Worm (Caenorhabditis elegans): ENCODE measurements around the gene blos-4.

The blos-4 gene

DNA sequence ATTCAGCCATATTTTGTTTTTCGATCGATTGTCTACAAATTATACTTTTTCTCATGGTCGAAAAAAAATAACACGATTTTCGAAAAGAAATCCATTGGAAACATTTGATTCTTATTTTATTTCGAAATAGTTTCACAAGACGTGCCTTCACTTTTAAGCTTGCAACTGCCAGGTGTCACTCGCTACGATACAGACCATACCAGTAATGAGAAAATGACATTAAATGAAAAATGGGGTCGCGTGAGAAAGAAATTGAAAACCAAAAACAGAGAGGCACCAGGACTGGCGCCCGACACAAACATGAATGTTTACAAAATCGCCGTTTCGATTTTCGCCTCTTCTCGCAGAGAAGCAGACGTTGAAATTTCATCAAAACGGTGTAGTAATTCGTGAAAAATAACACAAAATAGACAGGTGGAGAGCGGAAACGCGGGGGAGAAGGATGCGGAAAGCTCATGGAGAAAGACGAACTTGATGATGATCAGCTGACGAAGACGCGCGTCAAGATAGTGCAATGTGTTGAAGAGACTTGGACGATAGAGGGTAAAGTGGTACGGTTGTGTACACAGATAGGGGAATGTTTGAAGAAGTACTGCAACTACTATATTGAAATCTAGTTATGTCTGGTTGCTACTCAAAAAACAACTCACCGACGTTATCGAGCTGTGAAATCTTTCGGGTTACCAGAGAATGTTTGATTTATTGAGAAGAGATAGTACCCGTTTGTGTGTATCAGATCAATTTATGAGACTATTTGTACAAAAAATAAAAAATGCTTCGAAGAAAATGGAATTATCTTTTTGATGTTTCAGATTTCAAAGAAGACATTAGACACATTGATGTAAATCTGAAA, 8.7 kb upstream of the blos-4 start (continued):
- no peak for TF ChIP-seq egl-13 (tag; optimal IDR thresholded peaks at IDR 0.05)
- no peak for TF ChIP-seq nhr-237 (tag; optimal IDR thresholded peaks at IDR 0.05)
- no peak for TF ChIP-seq zag-1 (tag; optimal IDR thresholded peaks at IDR 0.05)
- no peak for TF ChIP-seq mep-1 (tag; optimal IDR thresholded peaks at IDR 0.05)
- peak; percentile 83 for TF ChIP-seq nhr-85 (tag)

DNA sequence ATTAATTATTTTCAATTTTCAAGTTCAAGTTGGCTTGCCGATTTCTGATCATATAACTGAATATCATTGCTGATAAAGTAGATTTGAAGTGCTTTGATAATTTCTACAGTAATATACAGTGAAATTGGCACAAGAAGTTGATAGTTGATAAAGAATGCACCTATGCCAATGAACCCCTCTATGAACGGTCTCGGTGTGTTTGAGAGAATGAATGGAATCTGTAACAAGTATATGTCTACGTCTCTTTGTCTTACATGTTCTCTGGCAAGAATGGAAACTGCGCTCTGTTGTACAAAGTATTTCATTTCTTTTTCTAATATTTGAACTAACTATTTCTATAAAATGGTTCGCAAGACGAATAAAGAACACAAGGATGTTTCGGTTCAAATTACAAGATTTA, 3.3 kb upstream of the blos-4 start, which contains the start of gene T24H7.8:
Gene T24H7.8 (plus strand): TSS at position 301 of the 400 bp plus-strand sequence.
- no peak for TF ChIP-seq elt-2 (tag; optimal IDR thresholded peaks at IDR 0.05)
- no peak for TF ChIP-seq C34B4.2 (tag; optimal IDR thresholded peaks at IDR 0.05)

DNA sequence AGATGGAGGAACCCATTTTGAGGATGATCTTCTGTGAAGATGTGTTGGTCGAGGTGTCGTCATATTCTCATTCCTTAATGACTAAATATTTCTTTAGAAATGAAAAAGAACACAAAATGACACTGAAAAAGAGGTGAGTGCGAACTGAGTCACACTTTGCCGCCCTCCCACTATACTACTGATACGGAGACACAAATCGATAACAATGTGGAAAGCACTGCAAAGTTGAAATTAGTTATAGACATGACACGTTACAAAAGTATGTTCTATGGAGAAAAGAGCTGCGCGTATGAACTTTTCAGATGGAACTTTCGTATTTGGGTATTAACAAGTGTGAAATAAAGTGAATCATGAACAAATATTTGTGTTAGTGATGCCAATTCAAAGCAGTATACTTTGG, 878 bp upstream of the blos-4 start, which contains the start of gene tat-4:
Gene tat-4 (minus strand): TSS at position 117 of the 400 bp plus-strand sequence.
- TF ChIP-seq ztf-11 (tag; optimal IDR thresholded peaks at IDR 0.05) (no peak), lin-35 (GFP tag; optimal IDR thresholded peaks at IDR 0.05) (peak in 1 of 2 experiments; percentile 26), egl-13 (tag; optimal IDR thresholded peaks at IDR 0.05) (no peak), hlh-4 (tag; optimal IDR thresholded peaks at IDR 0.05) (no peak), mab-9 (GFP tag; IDR thresholded peaks at IDR 0.05) (no peak), nhr-90 (tag; optimal IDR thresholded peaks at IDR 0.05; ENCODE audit: poor library complexity) (no peak)

DNA sequence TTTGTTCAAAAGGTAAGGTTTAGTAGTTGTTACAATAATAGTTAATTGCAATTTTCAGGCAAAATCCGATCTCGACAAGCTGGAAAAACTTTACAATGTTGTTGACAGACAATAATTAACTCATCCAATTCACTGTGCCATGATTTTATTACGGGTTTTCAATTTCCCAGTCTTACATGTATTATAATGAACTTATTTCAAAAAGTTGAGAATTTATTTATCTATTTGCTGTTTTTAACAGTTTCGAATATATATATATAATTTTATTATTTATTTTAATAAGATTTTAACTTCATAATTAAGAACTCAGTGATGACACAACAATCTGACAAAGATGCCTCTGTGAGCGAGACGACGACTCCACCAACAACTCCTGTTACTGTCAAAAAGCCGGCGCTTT, 1.0 kb downstream of the blos-4 start, which contains the start of gene lelo-1:
Gene lelo-1 (plus strand): TSS at position 301 of the 400 bp plus-strand sequence.
- TF ChIP-seq lin-35 (GFP tag; optimal IDR thresholded peaks at IDR 0.05): no peak
- TF ChIP-seq ces-1 (GFP tag; optimal IDR thresholded peaks at IDR 0.05): no peak
- TF ChIP-seq efl-1 (optimal IDR thresholded peaks at IDR 0.05): no peak
- TF ChIP-seq efl-1 (GFP tag; optimal IDR thresholded peaks at IDR 0.05 in 1 of 2): peak in 1 of 2 experiments; percentile 30

ce11 chrII:6247011-6247410, 2.0 kb downstream of the blos-4 start, which contains the start of gene T24H7.2:
T24H7.2 (plus strand) TSS chrII:6247311.
- TF ChIP-seq ces-1 (GFP tag; optimal IDR thresholded peaks at IDR 0.05): no peak
- TF ChIP-seq xbp-1 (tag; optimal IDR thresholded peaks at IDR 0.05): no peak
- TF ChIP-seq fkh-8 (tag; optimal IDR thresholded peaks at IDR 0.05): no peak
- TF ChIP-seq nhr-237 (tag; optimal IDR thresholded peaks at IDR 0.05): no peak
- TF ChIP-seq zip-4 (GFP tag; optimal IDR thresholded peaks at IDR 0.05): no peak
- TF ChIP-seq nhr-71 (tag; optimal IDR thresholded peaks at IDR 0.05): no peak
- no peak for TF ChIP-seq nhr-20 (tag; optimal IDR thresholded peaks at IDR 0.05)
- no peak for TF ChIP-seq mep-1 (tag; optimal IDR thresholded peaks at IDR 0.05)
- no peak for TF ChIP-seq isw-1 (GFP tag; IDR thresholded peaks at IDR 0.05)
- no peak for TF ChIP-seq ceh-90 (tag; optimal IDR thresholded peaks at IDR 0.05)
- TF ChIP-seq hpl-2 (GFP tag; optimal IDR thresholded peaks at IDR 0.05): no peak
- TF ChIP-seq mef-2 (tag; optimal IDR thresholded peaks at IDR 0.05): no peak
- no peak for TF ChIP-seq ztf-11 (tag; optimal IDR thresholded peaks at IDR 0.05)
- TF ChIP-seq grh-1 (GFP tag; IDR thresholded peaks at IDR 0.05): no peak
- no peak for TF ChIP-seq nhr-11 (tag; optimal IDR thresholded peaks at IDR 0.05)

DNA sequence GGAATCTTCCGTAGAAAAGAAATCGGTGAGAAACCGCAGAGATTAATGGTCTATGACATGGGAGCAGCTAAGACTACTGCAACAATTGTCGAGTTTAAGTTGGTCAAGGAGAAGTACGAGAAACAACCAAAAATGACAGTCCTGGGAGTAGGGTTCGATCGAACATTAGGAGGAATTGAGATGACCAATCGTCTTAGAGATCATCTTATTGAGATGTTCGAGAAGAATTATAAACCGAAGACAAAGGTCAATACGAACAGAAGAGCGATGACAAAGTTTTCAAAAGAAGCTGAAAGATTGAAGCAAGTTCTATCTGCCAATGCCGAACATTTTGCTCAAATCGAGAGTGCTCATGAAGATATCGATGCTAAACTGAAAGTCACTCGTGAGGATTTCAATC, 3.0 kb downstream of the blos-4 start:
- TF ChIP-seq zip-4 (GFP tag; optimal IDR thresholded peaks at IDR 0.05) (no peak), dsc-1 (tag; optimal IDR thresholded peaks at IDR 0.05) (no peak), efl-1 (optimal IDR thresholded peaks at IDR 0.05) (no peak), efl-1 (GFP tag; optimal IDR thresholded peaks at IDR 0.05 in 1 of 2) (peak in 1 of 2 experiments; percentile 56)

ce11 chrII:6248503-6248902, 3.5 kb downstream of the blos-4 start:
- TF ChIP-seq lsy-2 (tag; optimal IDR thresholded peaks at IDR 0.05) (peak; percentile 8 to 60), ces-1 (GFP tag; optimal IDR thresholded peaks at IDR 0.05) (no peak), nhr-237 (tag; optimal IDR thresholded peaks at IDR 0.05) (no peak), F16B12.6 (tag; optimal IDR thresholded peaks at IDR 0.05) (no peak), dpl-1 (GFP tag; optimal IDR thresholded peaks at IDR 0.05) (peak; percentile 54 to 68 (median 63)), snpc-4 (tag; optimal IDR thresholded peaks at IDR 0.05) (no peak), nhr-90 (tag; optimal IDR thresholded peaks at IDR 0.05; ENCODE audit: poor library complexity) (peak; percentile 64), jun-1 (tag; optimal IDR thresholded peaks at IDR 0.05) (no peak), mab-9 (GFP tag; IDR thresholded peaks at IDR 0.05) (no peak), mdl-1 (tag; optimal IDR thresholded peaks at IDR 0.05) (peak in 1 of 2 experiments; percentile 49), nhr-76 (tag; optimal IDR thresholded peaks at IDR 0.05) (no peak), unc-98 (GFP tag; IDR thresholded peaks at IDR 0.05) (no peak), blmp-1 (tag; optimal IDR thresholded peaks at IDR 0.05) (no peak), lir-3 (tag; optimal IDR thresholded peaks at IDR 0.05; ENCODE audit: poor library complexity) (peak; percentile 40), nhr-85 (tag) (peak; percentile 80), fkh-4 (tag; optimal IDR thresholded peaks at IDR 0.05; ENCODE audit: borderline replicate concordance) (no peak)
